Fruit fly (Drosophila melanogaster): Measurements from ENCODE around the gene CG10154.

Gene CG10154

dm6 chr3L:13387608-13388007, 49.3 kb downstream of the CG10154 start, which contains the start of gene CG10171 (continued):
- no peak for TF ChIP-seq CG17328 (GFP tag; IDR thresholded peaks at IDR 0.05)
- peak; percentile 43 for TF ChIP-seq CG12659 (GFP tag; optimal IDR thresholded peaks at IDR 0.05)
